Fruit fly (Drosophila melanogaster) whole organism, wandering third instar larva: ENCODE measurements around the gene Fkbp39.

ENCODE experiments used
- Abd-B ChIP-seq: fragments of >200 bp; optimal IDR thresholded peaks from 2 replicates; lab custom pipeline; 2017; ENCODE audit warnings: missing biosample characterization, missing genetic modification characterization
- CG32264 ChIP-seq: fragments of 200-800 bp; sonication (Bioruptor generic); optimal IDR thresholded peaks from 2 replicates; lab custom pipeline; 2016; ENCODE audit warnings: missing biosample characterization, missing genetic modification characterization
- CG9705 ChIP-seq: fragments of 200-800 bp; sonication (Bioruptor generic); optimal IDR thresholded peaks from 2 replicates; lab custom pipeline; 2018; ENCODE audit warnings: missing biosample characterization, mild to moderate bottlenecking, missing genetic modification characterization
- CrebA ChIP-seq: fragments of 200-800 bp; sonication (Bioruptor generic); optimal IDR thresholded peaks from 2 replicates; lab custom pipeline; 2016; ENCODE audit warnings: missing biosample characterization, mild to moderate bottlenecking, missing genetic modification characterization, borderline replicate concordance
- Dfd ChIP-seq: fragments of >200 bp; optimal IDR thresholded peaks from 2 replicates; lab custom pipeline; 2017; ENCODE audit warnings: missing biosample characterization, missing genetic modification characterization
- Dif ChIP-seq: fragments of 200-275, 200-300 bp; sonication (Bioruptor generic); optimal IDR thresholded peaks from 2 replicates; lab custom pipeline; 2018; ENCODE audit warnings: missing biosample characterization, missing genetic modification characterization; ENCODE audit not compliant: partially characterized antibody
- GATAd ChIP-seq: sonication (Bioruptor generic); optimal IDR thresholded peaks from 2 replicates; lab custom pipeline; 2016; ENCODE audit warnings: missing biosample characterization, missing genetic modification characterization
- HLH106 ChIP-seq: fragments of 200-800 bp; optimal IDR thresholded peaks from 3 replicates; lab custom pipeline; 2019; ENCODE audit warnings: missing biosample characterization, mild to moderate bottlenecking, missing genetic modification characterization, moderate library complexity
- Hnf4 ChIP-seq: fragments of 200-800 bp; sonication (Bioruptor generic); optimal IDR thresholded peaks from 2 replicates; lab custom pipeline; 2016; ENCODE audit warnings: missing biosample characterization, mild to moderate bottlenecking, missing genetic modification characterization
- Hr78 ChIP-seq: fragments of >200 bp; optimal IDR thresholded peaks from 2 replicates; lab custom pipeline; 2017; ENCODE audit warnings: missing biosample characterization, missing genetic modification characterization
- Hr83 ChIP-seq: fragments of 200-300 bp; sonication (Bioruptor generic); optimal IDR thresholded peaks from 2 replicates; lab custom pipeline; 2016; ENCODE audit warnings: missing biosample characterization, mild to moderate bottlenecking, missing genetic modification characterization, moderate library complexity; ENCODE audit not compliant: poor library complexity, severe bottlenecking
- Jra ChIP-seq: sonication (Bioruptor generic); optimal IDR thresholded peaks from 2 replicates; lab custom pipeline; 2016; ENCODE audit warnings: missing biosample characterization, missing genetic modification characterization
- Mio ChIP-seq: sonication (Bioruptor generic); optimal IDR thresholded peaks from 2 replicates; lab custom pipeline; 2016; ENCODE audit warnings: missing biosample characterization, missing genetic modification characterization
- Myc ChIP-seq: fragments of >200 bp; optimal IDR thresholded peaks from 2 replicates; lab custom pipeline; 2017
- N ChIP-seq: fragments of >200 bp; optimal IDR thresholded peaks from 2 replicates; lab custom pipeline; 2018; ENCODE audit warnings: missing biosample characterization, missing external identifiers, missing genetic modification characterization
- OdsH ChIP-seq: fragments of 200-800 bp; sonication (Bioruptor generic); optimal IDR thresholded peaks from 2 replicates; lab custom pipeline; 2016; ENCODE audit warnings: missing biosample characterization, mild to moderate bottlenecking, missing genetic modification characterization
- Rel ChIP-seq, 2 experiments: fragments of 200-800 bp; sonication (Bioruptor generic) in 1 of 2; optimal IDR thresholded peaks; 2 replicates in 1 of 2; 3 replicates in 1 of 2; lab custom pipeline; 2016 to 2019; ENCODE audit warnings: mild to moderate bottlenecking in 2 of 2, missing biosample characterization in 2 of 2, missing genetic modification characterization in 2 of 2, moderate library complexity in 1 of 2
- Sp1 ChIP-seq: fragments of 200-800 bp; sonication (Bioruptor generic); optimal IDR thresholded peaks from 3 replicates; lab custom pipeline; 2019; ENCODE audit warnings: missing biosample characterization, mild to moderate bottlenecking, missing genetic modification characterization, moderate library complexity
- Vsx2 ChIP-seq: fragments of 200-300, 225-300 bp; sonication (Bioruptor generic); optimal IDR thresholded peaks from 2 replicates; lab custom pipeline; 2018; ENCODE audit warnings: missing biosample characterization, missing genetic modification characterization; ENCODE audit not compliant: partially characterized antibody
- br ChIP-seq: fragments of 200-800 bp; sonication (Bioruptor generic); optimal IDR thresholded peaks from 2 replicates; lab custom pipeline; 2016; ENCODE audit warnings: missing biosample characterization, missing genetic modification characterization
- brk ChIP-seq: fragments of 200-800 bp; sonication (Bioruptor generic); optimal IDR thresholded peaks from 2 replicates; lab custom pipeline; 2016; ENCODE audit warnings: missing biosample characterization, mild to moderate bottlenecking, missing genetic modification characterization
- dl ChIP-seq, 2 experiments: fragments of 175-275, 200-275 bp in 1 of 2; fragments of 200-275 bp in 1 of 2; sonication (Bioruptor generic); optimal IDR thresholded peaks; lab custom pipeline; 2018; ENCODE audit warnings: mild to moderate bottlenecking in 2 of 2, missing biosample characterization in 2 of 2, missing genetic modification characterization in 2 of 2, moderate library complexity in 2 of 2; ENCODE audit not compliant: partially characterized antibody in 2 of 2, insufficient read depth in 1 of 2
- dmrt93B ChIP-seq: fragments of 200-800 bp; sonication (Bioruptor generic); optimal IDR thresholded peaks from 2 replicates; lab custom pipeline; 2018; ENCODE audit warnings: missing biosample characterization, mild to moderate bottlenecking, missing genetic modification characterization
- dsf ChIP-seq: sonication (Bioruptor generic); optimal IDR thresholded peaks from 2 replicates; lab custom pipeline; 2016; ENCODE audit warnings: missing biosample characterization, missing genetic modification characterization, borderline replicate concordance
- ey ChIP-seq: fragments of 200-800 bp; sonication (Bioruptor generic); optimal IDR thresholded peaks from 2 replicates; lab custom pipeline; 2016; ENCODE audit warnings: missing biosample characterization, missing genetic modification characterization
- foxo ChIP-seq, 2 experiments: fragments of 200-800 bp; sonication (Bioruptor generic); optimal IDR thresholded peaks; 2 replicates in 1 of 2; 3 replicates in 1 of 2; lab custom pipeline; 2016 to 2017; ENCODE audit warnings: missing biosample characterization in 2 of 2, missing genetic modification characterization in 2 of 2
- fru ChIP-seq: fragments of 200-800 bp; sonication (Bioruptor generic); optimal IDR thresholded peaks from 3 replicates; lab custom pipeline; 2016; ENCODE audit warnings: missing biosample characterization, mild to moderate bottlenecking, missing genetic modification characterization
- h ChIP-seq: fragments of 200-800 bp; sonication (Bioruptor generic); optimal IDR thresholded peaks from 3 replicates; lab custom pipeline; 2016; ENCODE audit warnings: missing biosample characterization, mild to moderate bottlenecking, missing genetic modification characterization
- jim ChIP-seq: fragments of 175-275, 200-325 bp; sonication (Bioruptor generic); optimal IDR thresholded peaks from 2 replicates; lab custom pipeline; 2016; ENCODE audit warnings: missing biosample characterization, mild to moderate bottlenecking, missing genetic modification characterization
- lola ChIP-seq: fragments of >200 bp; optimal IDR thresholded peaks from 2 replicates; lab custom pipeline; 2017; ENCODE audit warnings: missing biosample characterization, missing genetic modification characterization
- pan ChIP-seq: fragments of >200 bp; optimal IDR thresholded peaks from 2 replicates; lab custom pipeline; 2017
- psq ChIP-seq: fragments of 200-800 bp; sonication (Bioruptor generic); optimal IDR thresholded peaks from 3 replicates; lab custom pipeline; 2017; ENCODE audit warnings: missing biosample characterization, mild to moderate bottlenecking, missing genetic modification characterization, moderate library complexity
- rgr ChIP-seq: fragments of 200-800 bp; sonication (Bioruptor generic); optimal IDR thresholded peaks from 3 replicates; lab custom pipeline; 2016; ENCODE audit warnings: missing biosample characterization, mild to moderate bottlenecking, missing genetic modification characterization
- sage ChIP-seq: fragments of 200-800 bp; sonication (Bioruptor generic); optimal IDR thresholded peaks from 2 replicates; lab custom pipeline; 2016; ENCODE audit warnings: missing biosample characterization, mild to moderate bottlenecking, missing genetic modification characterization
- sv ChIP-seq: fragments of 200-800 bp; sonication (Bioruptor generic); optimal IDR thresholded peaks from 3 replicates; lab custom pipeline; 2016; ENCODE audit warnings: missing biosample characterization, missing genetic modification characterization
- tai ChIP-seq: sonication (Bioruptor generic); optimal IDR thresholded peaks from 2 replicates; lab custom pipeline; 2016; ENCODE audit warnings: missing biosample characterization, missing genetic modification characterization
- usp ChIP-seq: fragments of >200 bp; optimal IDR thresholded peaks from 2 replicates; lab custom pipeline; 2017; ENCODE audit warnings: missing biosample characterization, missing genetic modification characterization
- woc ChIP-seq: sonication (Bioruptor generic); optimal IDR thresholded peaks from 2 replicates; lab custom pipeline; 2016; ENCODE audit warnings: missing biosample characterization, mild to moderate bottlenecking, missing genetic modification characterization

The Fkbp39 gene

DNA sequence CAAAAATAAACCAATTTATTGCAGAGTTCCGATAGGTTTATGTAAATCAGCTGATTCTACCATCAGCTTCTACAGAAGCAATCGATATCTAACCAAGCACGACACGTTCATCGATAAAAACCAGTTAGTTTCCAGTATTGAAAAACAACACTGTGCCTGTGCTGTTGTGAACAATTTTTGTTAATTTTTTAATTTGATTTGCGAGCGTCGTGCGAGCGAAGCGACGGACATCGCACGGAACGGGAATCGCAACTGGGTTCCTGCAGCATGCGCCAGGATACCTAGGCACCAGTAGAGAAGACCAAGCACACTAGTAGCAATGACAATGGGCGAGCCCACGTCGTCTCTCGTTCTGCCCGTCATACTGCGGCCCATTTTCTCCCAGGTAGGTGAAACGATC, 38.9 kb upstream of the Fkbp39 start, which contains the start of the genes Ccm3 and CG6136:
Ccm3 (plus strand) TSS at position 125 of the 400 bp plus-strand sequence.
CG6136 (minus strand) TSS at position 380 of the 400 bp plus-strand sequence.
- TF ChIP-seq dsf (GFP tag; lab: Kevin White, UChicago), result no peak
- TF ChIP-seq brk (GFP tag; lab: Kevin White, UChicago), result no peak
- no peak for TF ChIP-seq dl (GFP tag; optimal IDR thresholded peaks at IDR 0.05; lab: Kevin White, UChicago; ENCODE audit: insufficient read depth in 1 of 2, partially characterized antibody in 2 of 2)
- no peak for TF ChIP-seq woc (GFP tag; lab: Kevin White, UChicago)
- TF ChIP-seq usp (GFP tag; lab: Kevin White, UChicago), result no peak
- peak; percentile 5 for TF ChIP-seq ey (GFP tag; lab: Kevin White, UChicago)
- no peak for TF ChIP-seq GATAd
- no peak for TF ChIP-seq Hr78
- peak; percentile 54 for TF ChIP-seq Sp1 (GFP tag; lab: Kevin White, UChicago)
- peak; percentile 20 for TF ChIP-seq CG9705 (GFP tag; lab: Kevin White, UChicago)
- no peak for TF ChIP-seq Dif (GFP tag; lab: Kevin White, UChicago)
- TF ChIP-seq h, result peak; percentile 76
- TF ChIP-seq fru (GFP tag; lab: Kevin White, UChicago), result peak; percentile 50
- TF ChIP-seq Abd-B (GFP tag; lab: Kevin White, UChicago), result no peak
- TF ChIP-seq br, result peak; percentile 71
- peak; percentile 68 for TF ChIP-seq rgr
- no peak for TF ChIP-seq Jra (GFP tag; lab: Kevin White, UChicago)
- no peak for TF ChIP-seq sv (GFP tag; lab: Kevin White, UChicago)
- TF ChIP-seq jim (GFP tag; lab: Kevin White, UChicago), result no peak
- TF ChIP-seq Hnf4 (GFP tag; lab: Kevin White, UChicago), result no peak
- no peak for TF ChIP-seq lola (GFP tag; lab: Kevin White, UChicago)
- no peak for TF ChIP-seq CrebA (GFP tag; lab: Kevin White, UChicago)
- TF ChIP-seq CG32264, result no peak
- TF ChIP-seq psq, result peak; percentile 18
- no peak for TF ChIP-seq Myc (lab: Kevin White, UChicago)
- peak; percentile 81 for TF ChIP-seq Hr83 (GFP tag; lab: Kevin White, UChicago)
- no peak for TF ChIP-seq Rel (GFP tag; optimal IDR thresholded peaks at IDR 0.05; lab: Kevin White, UChicago)
- peak; percentile 40 for TF ChIP-seq Rel (tag; optimal IDR thresholded peaks at IDR 0.05; lab: Kevin White, UChicago)
- no peak for TF ChIP-seq Vsx2
- peak; percentile 44 for TF ChIP-seq HLH106 (tag; lab: Kevin White, UChicago)
- peak; percentile 4 for TF ChIP-seq Mio (GFP tag; lab: Kevin White, UChicago)
- TF ChIP-seq Dfd (GFP tag; lab: Kevin White, UChicago), result no peak
- TF ChIP-seq N, result no peak
- no peak for TF ChIP-seq sage
- no peak for TF ChIP-seq pan (lab: Kevin White, UChicago)
- TF ChIP-seq OdsH (GFP tag; lab: Kevin White, UChicago), result peak; percentile 36
- no peak for TF ChIP-seq dmrt93B
- peak in 1 of 2 experiments; percentile 48 for TF ChIP-seq foxo (GFP tag; optimal IDR thresholded peaks at IDR 0.05; lab: Kevin White, UChicago)
- TF ChIP-seq tai (GFP tag; lab: Kevin White, UChicago), result no peak

DNA sequence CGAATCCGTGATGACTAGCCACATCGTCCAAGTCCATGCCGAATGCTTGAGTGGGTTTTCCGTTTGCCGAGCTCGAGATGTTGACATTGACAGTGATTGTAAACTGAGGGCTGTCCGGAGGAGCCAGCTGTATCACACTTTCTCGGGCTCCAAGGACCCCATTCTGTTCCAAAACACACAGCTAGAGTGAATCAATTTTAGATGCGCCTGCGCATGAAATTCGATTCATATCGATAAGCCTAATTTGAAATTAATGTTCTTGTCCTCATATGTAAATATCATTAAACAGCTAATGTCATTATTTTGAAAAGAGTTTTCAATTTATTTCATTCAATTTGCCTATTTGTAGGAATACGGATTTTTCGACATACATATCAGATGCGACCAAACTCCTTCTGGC, 36.8 kb upstream of the Fkbp39 start, which contains the start of gene CG14868:
CG14868 (minus strand) TSS at position 204 of the 400 bp plus-strand sequence.
- no peak for TF ChIP-seq N
- no peak for TF ChIP-seq Dif (GFP tag; lab: Kevin White, UChicago)
- TF ChIP-seq woc (GFP tag; lab: Kevin White, UChicago), result no peak
- no peak for TF ChIP-seq br
- no peak for TF ChIP-seq Vsx2
- no peak for TF ChIP-seq Hr83 (GFP tag; lab: Kevin White, UChicago)
- no peak for TF ChIP-seq fru (GFP tag; lab: Kevin White, UChicago)
- TF ChIP-seq Rel (GFP tag; optimal IDR thresholded peaks at IDR 0.05; lab: Kevin White, UChicago), result no peak
- no peak for TF ChIP-seq Rel (tag; optimal IDR thresholded peaks at IDR 0.05; lab: Kevin White, UChicago)
- no peak for TF ChIP-seq sage
- TF ChIP-seq pan (lab: Kevin White, UChicago), result no peak
- no peak for TF ChIP-seq jim (GFP tag; lab: Kevin White, UChicago)
- TF ChIP-seq dmrt93B, result no peak
